Worm (Caenorhabditis elegans) whole organism, L1 larva: ENCODE measurements around the gene irld-25.

Source experiments
- Y116A8C.19 ChIP-seq: sonication (generic microtip); optimal IDR thresholded peaks from 2 replicates; lab custom pipeline; 2016; ENCODE audit warnings: missing compliant biosample characterization, missing genetic modification characterization, borderline replicate concordance
- blmp-1 ChIP-seq: fragments of 150-350 bp; optimal IDR thresholded peaks from 2 replicates; lab custom pipeline; 2014; ENCODE audit warnings: missing biosample characterization, missing genetic modification characterization
- ceh-88 ChIP-seq: fragments of 200-800 bp; sonication (Bioruptor generic); IDR thresholded peaks from 2 replicates; pipeline ENCODE4 v1.3.6; 2022; ENCODE audit warnings: missing genetic modification characterization, missing compliant biosample characterization
- egl-13 ChIP-seq: sonication (generic microtip); optimal IDR thresholded peaks from 2 replicates; lab custom pipeline; 2016; ENCODE audit warnings: missing genotype, missing genetic modification reagents, missing genetic modification characterization, missing compliant biosample characterization
- hpl-2 ChIP-seq: fragments of 150-350 bp; optimal IDR thresholded peaks from 2 replicates; lab custom pipeline; 2014; ENCODE audit warnings: missing biosample characterization, missing genetic modification reagents, missing genetic modification characterization
- mep-1 ChIP-seq: fragments of 150-350 bp; optimal IDR thresholded peaks from 2 replicates; lab custom pipeline; 2014; ENCODE audit warnings: missing biosample characterization, missing genetic modification characterization
- nhr-85 ChIP-seq: sonication (generic microtip); peaks from one replicate; lab custom pipeline; 2016; ENCODE audit warnings: missing genetic modification characterization, inconsistent platforms, missing compliant biosample characterization
- pax-3 ChIP-seq: fragments of 200-800 bp; sonication (Bioruptor generic); optimal IDR thresholded peaks from 2 replicates; lab custom pipeline; 2018; ENCODE audit warnings: mild to moderate bottlenecking, missing genetic modification characterization, moderate library complexity, missing compliant biosample characterization
- rnt-1 ChIP-seq: sonication (generic microtip); optimal IDR thresholded peaks from 2 replicates; lab custom pipeline; 2016; ENCODE audit warnings: mild to moderate bottlenecking, missing genetic modification characterization, moderate library complexity, missing compliant biosample characterization
- skn-1 ChIP-seq: fragments of 150-350 bp; optimal IDR thresholded peaks from 2 replicates; lab custom pipeline; 2014; ENCODE audit warnings: missing biosample characterization, missing genetic modification characterization
- snpc-4 ChIP-seq: fragments of 150-350 bp; optimal IDR thresholded peaks from 2 replicates; lab custom pipeline; 2014; ENCODE audit warnings: missing biosample characterization, missing genetic modification characterization
- tlp-1 ChIP-seq: fragments of 150-350 bp; optimal IDR thresholded peaks from 2 replicates; lab custom pipeline; 2014; ENCODE audit warnings: missing biosample characterization, missing genetic modification characterization
- unc-30 ChIP-seq: sonication (generic microtip); optimal IDR thresholded peaks from 2 replicates; lab custom pipeline; 2017; ENCODE audit warnings: missing biosample characterization, missing genetic modification characterization
- zag-1 ChIP-seq: fragments of 150-350 bp; optimal IDR thresholded peaks from 2 replicates; lab custom pipeline; 2014; ENCODE audit warnings: missing biosample characterization, missing genetic modification characterization

irld-25 gene

DNA sequence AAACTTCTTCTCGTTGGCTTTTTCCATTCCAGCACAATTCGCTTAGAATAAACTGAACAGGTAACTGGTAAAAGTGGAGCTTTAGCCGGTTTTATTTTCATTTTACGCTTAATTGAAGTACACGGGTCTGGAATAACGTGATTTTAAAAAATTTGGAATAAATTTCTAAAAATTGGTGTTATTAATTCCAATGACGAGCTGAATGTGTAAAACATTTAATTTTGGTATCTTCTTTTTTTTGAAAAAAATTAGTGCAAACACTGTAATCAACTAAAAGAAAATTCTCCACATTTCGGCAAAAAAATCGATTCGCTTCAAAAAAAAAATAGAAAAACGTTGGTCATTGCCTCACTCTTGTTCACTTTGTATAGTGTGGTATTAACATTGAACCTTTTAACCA is 50.8 kb downstream of the irld-25 start, which contains the start of gene T10H4.4:
Gene T10H4.4, minus strand, starts transcription at position 101 of the 400 bp plus-strand sequence.
- TF ChIP-seq egl-13 (tag; lab: Kevin White, UChicago) (no peak), mep-1 (tag; lab: Kevin White, UChicago) (no peak), zag-1 (tag; lab: Kevin White, UChicago) (no peak), pax-3 (no peak), rnt-1 (tag; lab: Kevin White, UChicago) (no peak), skn-1 (tag; lab: Kevin White, UChicago) (no peak), nhr-85 (tag; lab: Kevin White, UChicago) (no peak), tlp-1 (no peak), Y116A8C.19 (no peak), blmp-1 (tag; lab: Kevin White, UChicago) (no peak), snpc-4 (no peak), ceh-88 (GFP tag; lab: Robert Waterston, UW) (no peak), unc-30 (tag; lab: Kevin White, UChicago) (no peak), hpl-2 (GFP tag; lab: Kevin White, UChicago) (no peak)
